Fruit fly (Drosophila melanogaster): ENCODE measurements around the gene CG43056.

Gene CG43056

DNA sequence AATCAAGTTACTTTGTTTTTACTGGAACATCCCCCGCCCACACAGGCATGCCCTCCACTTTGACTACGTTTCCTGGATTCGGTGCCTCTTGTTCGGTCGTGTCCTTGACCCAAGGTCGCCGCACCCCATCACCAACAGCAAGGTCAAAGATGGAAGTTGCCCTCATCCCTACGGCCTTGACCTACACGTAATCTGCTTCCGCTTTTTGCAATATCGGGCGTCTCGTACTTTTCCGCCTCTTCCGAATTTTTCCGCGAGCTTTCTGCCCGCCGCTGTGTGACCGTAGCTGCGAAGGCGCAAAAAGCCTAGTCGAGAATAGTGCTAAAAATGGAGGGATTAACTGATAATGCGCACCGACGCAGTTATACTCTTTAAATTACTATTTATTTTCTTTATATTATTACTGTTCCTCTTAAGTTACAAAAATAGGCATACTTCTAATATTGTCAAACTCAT lies 19.0 kb downstream of the CG43056 start, which contains the start of gene Gs1l (continued):
- TF ChIP-seq Ets97D (GFP tag; optimal IDR thresholded peaks at IDR 0.05): peak; percentile 5
- no peak; the same call in 2 of the 3 replicates for TF ChIP-seq dysf (GFP tag; IDR thresholded peaks at IDR 0.05)
- no peak for TF ChIP-seq CG16815 (GFP tag; optimal IDR thresholded peaks at IDR 0.05)
- peak; percentile 71 for TF ChIP-seq Rfx (GFP tag; IDR thresholded peaks at IDR 0.05)
- peak; percentile 47; the same call in 1 of the 2 replicates for TF ChIP-seq slbo (GFP tag; IDR thresholded peaks at IDR 0.05)
- TF ChIP-seq CG17829 (tag; optimal IDR thresholded peaks at IDR 0.05): no peak
- TF ChIP-seq sug (tag; optimal IDR thresholded peaks at IDR 0.05): peak; percentile 22
- peak; percentile 33 for TF ChIP-seq grau (tag; optimal IDR thresholded peaks at IDR 0.05)
- no peak for TF ChIP-seq CG12236 (GFP tag; optimal IDR thresholded peaks at IDR 0.05)
- TF ChIP-seq Adf1 (GFP tag; IDR thresholded peaks at IDR 0.05): no peak
- TF ChIP-seq esg (GFP tag; conservative IDR thresholded peaks at IDR 0.05): no peak
- no peak for TF ChIP-seq Rx (GFP tag; IDR thresholded peaks at IDR 0.05)
- TF ChIP-seq ase (GFP tag; IDR thresholded peaks at IDR 0.05): no peak
- TF ChIP-seq CG4707 (GFP tag; optimal IDR thresholded peaks at IDR 0.05): no peak
- TF ChIP-seq CG1602 (GFP tag; optimal IDR thresholded peaks at IDR 0.05): no peak
- no peak for TF ChIP-seq lov (optimal IDR thresholded peaks at IDR 0.05)
- no peak for TF ChIP-seq lov (GFP tag; IDR thresholded peaks at IDR 0.05)
- no peak for TF ChIP-seq ind (GFP tag; optimal IDR thresholded peaks at IDR 0.05)
- TF ChIP-seq HHEX (GFP tag; optimal IDR thresholded peaks at IDR 0.05): no peak
- no peak for TF ChIP-seq CG10462 (GFP tag; optimal IDR thresholded peaks at IDR 0.05)
- TF ChIP-seq br (optimal IDR thresholded peaks at IDR 0.05): no peak
- TF ChIP-seq Jarid2 (GFP tag; optimal IDR thresholded peaks at IDR 0.05): no peak
- no peak for TF ChIP-seq fu2 (GFP tag; optimal IDR thresholded peaks at IDR 0.05)
- TF ChIP-seq jing (GFP tag; optimal IDR thresholded peaks at IDR 0.05): no peak
- no peak for TF ChIP-seq ap (GFP tag; IDR thresholded peaks at IDR 0.05)
- 0 out of 3 replicates have a peak, but pooled peaks have one; percentile 9 for TF ChIP-seq ken (GFP tag; IDR thresholded peaks at IDR 0.05)
- TF ChIP-seq crol (GFP tag; IDR thresholded peaks at IDR 0.05): 0 out of 2 replicates have a peak, but pooled peaks have one; percentile 15
- TF ChIP-seq CG9437 (GFP tag; optimal IDR thresholded peaks at IDR 0.05): no peak
- TF ChIP-seq CG11398 (GFP tag; optimal IDR thresholded peaks at IDR 0.05): no peak
- no peak for TF ChIP-seq dm (GFP tag; optimal IDR thresholded peaks at IDR 0.05)
- no peak for TF ChIP-seq her (GFP tag; optimal IDR thresholded peaks at IDR 0.05)
- no peak for TF ChIP-seq btn (GFP tag; optimal IDR thresholded peaks at IDR 0.05)
- peak; percentile 14 for TF ChIP-seq NfI (GFP tag; optimal IDR thresholded peaks at IDR 0.05)
- no peak for TF ChIP-seq CG4617 (GFP tag; optimal IDR thresholded peaks at IDR 0.05; ENCODE audit: borderline replicate concordance)
- TF ChIP-seq slp2 (GFP tag; optimal IDR thresholded peaks at IDR 0.05): no peak
- TF ChIP-seq CG1529 (GFP tag; optimal IDR thresholded peaks at IDR 0.05): no peak
- TF ChIP-seq az2 (GFP tag; optimal IDR thresholded peaks at IDR 0.05): no peak
- TF ChIP-seq seq (GFP tag; IDR thresholded peaks at IDR 0.05): no peak
- no peak for TF ChIP-seq Hr3 (GFP tag; optimal IDR thresholded peaks at IDR 0.05)
- no peak for TF ChIP-seq fru (optimal IDR thresholded peaks at IDR 0.05)
- TF ChIP-seq Ptx1 (GFP tag; IDR thresholded peaks at IDR 0.05): peak; percentile 48; the same call in 1 of the 2 replicates
- TF ChIP-seq emc (GFP tag; optimal IDR thresholded peaks at IDR 0.05): no peak
- TF ChIP-seq CrebB (tag; optimal IDR thresholded peaks at IDR 0.05): no peak
- TF ChIP-seq hb (GFP tag; IDR thresholded peaks at IDR 0.05; ENCODE audit: partially characterized antibody): no peak
- no peak for TF ChIP-seq CG18764 (GFP tag; optimal IDR thresholded peaks at IDR 0.05)
- no peak for TF ChIP-seq CG6272 (GFP tag; IDR thresholded peaks at IDR 0.05)
- TF ChIP-seq abd-A (tag; optimal IDR thresholded peaks at IDR 0.05): no peak
- no peak for TF ChIP-seq CG32767 (GFP tag; IDR thresholded peaks at IDR 0.05)
- TF ChIP-seq CG11696 (GFP tag; IDR thresholded peaks at IDR 0.05): 0 out of 2 replicates have a peak, but pooled peaks have one; percentile 8
- no peak for TF ChIP-seq repo (GFP tag; optimal IDR thresholded peaks at IDR 0.05)
- no peak for TF ChIP-seq CG12219 (GFP tag; optimal IDR thresholded peaks at IDR 0.05)
- TF ChIP-seq HLH4C (GFP tag; IDR thresholded peaks at IDR 0.05; ENCODE audit: partially characterized antibody): no peak
- TF ChIP-seq gsb-n (tag; optimal IDR thresholded peaks at IDR 0.05): no peak
- no peak for TF ChIP-seq so (GFP tag; IDR thresholded peaks at IDR 0.05)

Measured in whole organism, embryonic.